In the genomic region with DNA sequence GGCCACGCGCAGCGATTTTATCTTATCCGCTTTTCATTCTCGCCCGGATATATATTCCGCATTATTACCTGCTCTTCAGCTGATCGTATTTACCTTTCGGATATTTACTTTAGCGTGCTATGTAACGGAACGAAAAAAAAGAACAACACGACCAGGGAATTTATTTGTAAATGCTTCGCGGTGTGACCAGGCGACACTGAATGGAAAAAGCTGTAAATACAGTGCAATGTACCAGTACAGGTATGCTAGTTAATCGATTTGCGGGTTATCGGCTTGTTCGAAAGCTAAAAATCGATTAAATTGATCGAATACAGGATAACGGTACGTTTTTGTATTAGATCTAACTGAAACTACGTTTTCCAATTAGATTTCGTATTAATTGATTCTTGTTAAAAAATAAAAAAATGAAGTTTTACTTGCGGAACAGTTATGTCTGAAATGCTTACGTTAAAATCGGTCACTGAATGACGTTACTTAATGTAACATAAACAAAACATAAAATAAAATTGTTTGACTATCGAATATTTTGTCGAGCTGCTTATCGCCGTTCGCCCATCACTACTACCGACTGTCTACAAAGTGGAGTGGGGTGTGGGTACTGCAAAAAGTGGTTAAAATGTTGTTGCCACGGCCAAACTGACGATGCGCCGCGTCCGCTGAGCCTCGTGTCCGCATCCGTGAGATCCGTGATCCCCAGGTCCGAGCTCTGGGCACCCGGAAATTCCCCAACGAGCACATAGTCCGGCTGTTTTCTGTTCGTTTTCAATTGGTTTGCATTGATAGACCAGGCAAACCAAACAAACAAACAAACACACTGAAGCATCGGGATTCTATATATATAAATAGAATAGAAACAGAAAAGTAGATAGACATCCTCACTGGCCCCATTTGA, we compare ENCODE assay signal across 1 fruit fly cellular context.
TF ChIP-seq lines count a peak whose summit lies in the region.

A gene (minus strand): TSS at position 203 of the 892 bp plus-strand sequence.
A gene (plus strand): TSS at position 553 of the 892 bp plus-strand sequence.

TF ChIP-seq in whole organism, embryonic, 481 proteins besides CTCF, POLR2A, EP300 and RAD21 (continued from another document):
- TF ChIP-seq gsb-n (tag; optimal IDR thresholded peaks at IDR 0.05; lab: Kevin White, UChicago) (peak; percentile 69), tap (tag; optimal IDR thresholded peaks at IDR 0.05; lab: Kevin White, UChicago) (peak; percentile 54), HmgD (GFP tag; optimal IDR thresholded peaks at IDR 0.05; lab: Kevin White, UChicago) (peak; percentile 60), CG10366 (GFP tag; IDR thresholded peaks at IDR 0.05; lab: Robert Waterston, UW) (peak; percentile 23; the same call in 1 of the 2 replicates), ems (GFP tag; optimal IDR thresholded peaks at IDR 0.05; lab: Kevin White, UChicago) (peak; percentile 73), Spps (tag; optimal IDR thresholded peaks at IDR 0.05; lab: Kevin White, UChicago) (peak; percentile 51), CG10209 (GFP tag; optimal IDR thresholded peaks at IDR 0.05; lab: Kevin White, UChicago) (peak; percentile 78), CG3281 (GFP tag; optimal IDR thresholded peaks at IDR 0.05; lab: Kevin White, UChicago) (peak; percentile 76), yki (optimal IDR thresholded peaks at IDR 0.05; lab: Kevin White, UChicago) (no peak), stc (GFP tag; IDR thresholded peaks at IDR 0.05; lab: Robert Waterston, UW) (peak; percentile 58; the same call in 1 of the 2 replicates), ato (GFP tag; IDR thresholded peaks at IDR 0.05; lab: Robert Waterston, UW; ENCODE audit: partially characterized antibody) (peak; percentile 69), amos (GFP tag; IDR thresholded peaks at IDR 0.05; lab: Robert Waterston, UW; ENCODE audit: partially characterized antibody) (peak; percentile 67), en (GFP tag; optimal IDR thresholded peaks at IDR 0.05; lab: Kevin White, UChicago) (no peak), PHDP (tag; optimal IDR thresholded peaks at IDR 0.05; lab: Kevin White, UChicago) (peak; percentile 79), C15 (GFP tag; IDR thresholded peaks at IDR 0.05; lab: Robert Waterston, UW) (no peak), CG10979 (tag; optimal IDR thresholded peaks at IDR 0.05; lab: Kevin White, UChicago) (no peak), CG16813 (GFP tag; IDR thresholded peaks at IDR 0.05; lab: Robert Waterston, UW; ENCODE audit: partially characterized antibody) (peak; percentile 70), exex (tag; optimal IDR thresholded peaks at IDR 0.05; lab: Kevin White, UChicago) (peak; percentile 73), CG2678 (tag; optimal IDR thresholded peaks at IDR 0.05; lab: Kevin White, UChicago) (peak; percentile 81), CG32532 (GFP tag; IDR thresholded peaks at IDR 0.05; lab: Robert Waterston, UW) (peak; percentile 55), Hey (tag; optimal IDR thresholded peaks at IDR 0.05; lab: Kevin White, UChicago) (peak; percentile 80), onecut (GFP tag; IDR thresholded peaks at IDR 0.05; lab: Robert Waterston, UW) (peak; percentile 82), z (GFP tag; IDR thresholded peaks at IDR 0.05; lab: Robert Waterston, UW) (peak; percentile 61; the same call in 1 of the 3 replicates), mirr (GFP tag; optimal IDR thresholded peaks at IDR 0.05; lab: Kevin White, UChicago) (peak; percentile 89), CG12071 (GFP tag; optimal IDR thresholded peaks at IDR 0.05; lab: Kevin White, UChicago) (peak; percentile 83), Bgb (GFP tag; IDR thresholded peaks at IDR 0.05; lab: Robert Waterston, UW; ENCODE audit: partially characterized antibody) (peak; percentile 72), Mad (GFP tag; optimal IDR thresholded peaks at IDR 0.05; lab: Kevin White, UChicago) (peak; percentile 49), vfl (GFP tag; optimal IDR thresholded peaks at IDR 0.05; lab: Kevin White, UChicago) (peak; percentile 48), kni (GFP tag; optimal IDR thresholded peaks at IDR 0.05; lab: Kevin White, UChicago) (peak; percentile 99), cad (GFP tag; optimal IDR thresholded peaks at IDR 0.05; lab: Kevin White, UChicago) (no peak), CG15696 (tag; optimal IDR thresholded peaks at IDR 0.05; lab: Kevin White, UChicago) (peak; percentile 89), sna (GFP tag; IDR thresholded peaks at IDR 0.05; lab: Robert Waterston, UW; ENCODE audit: partially characterized antibody) (peak; percentile 43; the same call in 1 of the 2 replicates), lilli (GFP tag; optimal IDR thresholded peaks at IDR 0.05; lab: Kevin White, UChicago) (peak; percentile 67), ssp (GFP tag; IDR thresholded peaks at IDR 0.05; lab: Robert Waterston, UW) (no peak; the same call in 1 of the 2 replicates), bsh (GFP tag; optimal IDR thresholded peaks at IDR 0.05; lab: Kevin White, UChicago) (peak; percentile 60 to 76), CG14965 (GFP tag; optimal IDR thresholded peaks at IDR 0.05; lab: Kevin White, UChicago; ENCODE audit: borderline replicate concordance) (peak; percentile 52), usp (GFP tag; optimal IDR thresholded peaks at IDR 0.05; lab: Kevin White, UChicago) (no peak), sima (GFP tag; optimal IDR thresholded peaks at IDR 0.05; lab: Kevin White, UChicago) (peak; percentile 46)
TF ChIP-seq in whole organism, embryonic: peak in this region for 381.
